Worm (Caenorhabditis elegans): ENCODE data around the gene C35D10.3.

DNA sequence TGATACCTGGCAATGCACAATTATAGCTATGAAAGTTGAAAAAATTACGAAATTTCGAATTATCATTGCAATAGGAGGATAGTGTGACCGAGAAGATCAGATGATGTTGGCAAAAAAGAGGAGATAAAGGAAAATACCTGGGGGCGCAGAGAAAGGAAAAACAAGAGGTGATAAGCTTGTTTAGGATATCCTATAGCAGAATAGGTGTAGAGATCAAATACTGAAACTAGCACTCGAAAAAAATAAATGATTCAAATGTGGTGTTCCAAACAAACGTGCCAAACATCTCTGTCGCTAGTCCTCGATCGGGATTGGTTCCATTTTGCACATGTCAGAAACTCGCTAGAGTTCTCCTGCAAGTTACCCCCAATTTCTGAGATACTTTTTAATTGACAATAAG, 39.3 kb upstream of the C35D10.3 start, which contains the start of gene F26A1.9:
- TF ChIP-seq cebp-2 (GFP tag; IDR thresholded peaks at IDR 0.05): no peak
- no peak for TF ChIP-seq him-1 (tag; optimal IDR thresholded peaks at IDR 0.05)
- no peak for TF ChIP-seq ceh-27 (GFP tag; optimal IDR thresholded peaks at IDR 0.05)
- no peak for TF ChIP-seq ama-1 (optimal IDR thresholded peaks at IDR 0.05)
- TF ChIP-seq ama-1 (GFP tag; optimal IDR thresholded peaks at IDR 0.05): no peak
- no peak for TF ChIP-seq madf-3 (GFP tag; IDR thresholded peaks at IDR 0.05)
- no peak for TF ChIP-seq chd-7 (tag; optimal IDR thresholded peaks at IDR 0.05)
- no peak for TF ChIP-seq unc-130 (GFP tag; optimal IDR thresholded peaks at IDR 0.05)
- TF ChIP-seq mxl-1 (tag; optimal IDR thresholded peaks at IDR 0.05): no peak
- TF ChIP-seq hsf-1 (GFP tag; IDR thresholded peaks at IDR 0.05): no peak
- no peak for TF ChIP-seq ccch-3 (GFP tag; optimal IDR thresholded peaks at IDR 0.05)

Measured in whole organism, young adult.